Fruit fly (Drosophila melanogaster) whole organism, embryonic: ENCODE data around the gene Dhod.

Experiments used
- Antp ChIP-seq: fragments of 200-800 bp; sonication (Bioruptor generic); optimal IDR thresholded peaks from 3 replicates; lab custom pipeline; 2016; ENCODE audit warnings: missing biosample characterization, missing genetic modification characterization
- C15 ChIP-seq: fragments of 200-800 bp; sonication (Bioruptor generic); IDR thresholded peaks from 3 replicates; pipeline ENCODE4 v1.3.6; 2022; ENCODE audit warnings: missing biosample characterization, missing genetic modification characterization
- CG10366 ChIP-seq: fragments of 200-800 bp; sonication (Bioruptor generic); IDR thresholded peaks from 2 replicates; pipeline ENCODE4 v1.3.6; 2022; ENCODE audit warnings: missing biosample characterization, missing genetic modification characterization
- CG11093 ChIP-seq: fragments of 200-800 bp; sonication (Bioruptor generic); IDR thresholded peaks from 3 replicates; pipeline ENCODE4 v1.3.6; 2022; ENCODE audit warnings: missing biosample characterization, missing genetic modification characterization
- CG11723 ChIP-seq: fragments of 200-800 bp; sonication (Bioruptor generic); optimal IDR thresholded peaks from 2 replicates; lab custom pipeline; 2017; ENCODE audit warnings: missing biosample characterization, mild to moderate bottlenecking, missing genetic modification characterization
- CG12071 ChIP-seq: fragments of 200-800 bp; sonication (Bioruptor generic); optimal IDR thresholded peaks from 3 replicates; lab custom pipeline; 2018; ENCODE audit warnings: missing biosample characterization, mild to moderate bottlenecking, missing genetic modification characterization
- CG13894 ChIP-seq: fragments of 200-800 bp; sonication (Bioruptor generic); optimal IDR thresholded peaks from 3 replicates; lab custom pipeline; 2018; ENCODE audit warnings: missing biosample characterization, mild to moderate bottlenecking, missing genetic modification characterization, moderate library complexity
- CG14014 ChIP-seq: fragments of 200-800 bp; sonication (Bioruptor generic); IDR thresholded peaks from 2 replicates; pipeline ENCODE4 v1.3.6; 2022; ENCODE audit warnings: missing biosample characterization, missing genetic modification characterization
- CG15479 ChIP-seq: fragments of 200-800 bp; sonication (Bioruptor generic); optimal IDR thresholded peaks from 3 replicates; lab custom pipeline; 2019; ENCODE audit warnings: missing biosample characterization, mild to moderate bottlenecking, missing genetic modification characterization, moderate library complexity
- CG15601 ChIP-seq: fragments of 200-800 bp; sonication (Bioruptor generic); optimal IDR thresholded peaks from 3 replicates; lab custom pipeline; 2019; ENCODE audit warnings: missing biosample characterization, mild to moderate bottlenecking, missing genetic modification characterization, moderate library complexity
- CG16779 ChIP-seq: fragments of 200-800 bp; sonication (Bioruptor generic); IDR thresholded peaks from 2 replicates; pipeline ENCODE4 v1.3.6; 2022; ENCODE audit warnings: missing biosample characterization, missing genetic modification characterization
- CG16813 ChIP-seq: fragments of 200-800 bp; sonication (Bioruptor generic); IDR thresholded peaks from 3 replicates; pipeline ENCODE4 v1.3.6; 2022; ENCODE audit warnings: missing biosample characterization, missing genetic modification characterization; ENCODE audit not compliant: partially characterized antibody
- CG16863 ChIP-seq: fragments of 200-800 bp; sonication (Bioruptor generic); optimal IDR thresholded peaks from 3 replicates; lab custom pipeline; 2016; ENCODE audit warnings: missing biosample characterization, missing genetic modification characterization
- CG17361 ChIP-seq: fragments of 200-800 bp; sonication (Bioruptor generic); IDR thresholded peaks from 3 replicates; pipeline ENCODE4 v1.3.6; 2022; ENCODE audit warnings: missing biosample characterization, missing genetic modification characterization
- CG18011 ChIP-seq: fragments of 200-800 bp; sonication (Bioruptor generic); optimal IDR thresholded peaks from 2 replicates; lab custom pipeline; 2017; ENCODE audit warnings: missing biosample characterization, missing genetic modification characterization, mild to moderate bottlenecking, moderate library complexity, missing genotype
- CG3838 ChIP-seq: fragments of 200-800 bp; sonication (Bioruptor generic); optimal IDR thresholded peaks from 3 replicates; lab custom pipeline; 2016; ENCODE audit warnings: missing biosample characterization, missing genetic modification characterization
- CG4617 ChIP-seq: fragments of 200-800 bp; sonication (Bioruptor generic); optimal IDR thresholded peaks from 3 replicates; lab custom pipeline; 2016; ENCODE audit warnings: missing biosample characterization, missing genetic modification characterization, borderline replicate concordance
- CG6654 ChIP-seq: fragments of 200-800 bp; sonication (Bioruptor generic); optimal IDR thresholded peaks from 2 replicates; lab custom pipeline; 2017; ENCODE audit warnings: missing biosample characterization, mild to moderate bottlenecking, missing genetic modification characterization
- CG6689 ChIP-seq: fragments of 200-800 bp; sonication (Bioruptor generic); IDR thresholded peaks from 2 replicates; pipeline ENCODE4 v1.3.6; 2022; ENCODE audit warnings: missing biosample characterization, missing genetic modification characterization
- CG7372 ChIP-seq: fragments of 200-800 bp; sonication (Bioruptor generic); IDR thresholded peaks from 2 replicates; pipeline ENCODE4 v1.3.6; 2022; ENCODE audit warnings: missing biosample characterization, missing genetic modification characterization
- CG7928 ChIP-seq: fragments of 200-800 bp; sonication (Bioruptor generic); optimal IDR thresholded peaks from 2 replicates; lab custom pipeline; 2017; ENCODE audit warnings: missing biosample characterization, mild to moderate bottlenecking, missing genetic modification characterization
- CG8478 ChIP-seq: fragments of >200 bp; optimal IDR thresholded peaks from 2 replicates; lab custom pipeline; 2018
- HLH4C ChIP-seq: fragments of 200-800 bp; sonication (Bioruptor generic); IDR thresholded peaks from 3 replicates; pipeline ENCODE4 v1.3.6; 2022; ENCODE audit warnings: missing biosample characterization, missing genetic modification characterization; ENCODE audit not compliant: partially characterized antibody
- Hr3 ChIP-seq: fragments of 200-800 bp; sonication (Bioruptor generic); optimal IDR thresholded peaks from 3 replicates; lab custom pipeline; 2016; ENCODE audit warnings: missing biosample characterization, missing genetic modification characterization
- Hr51 ChIP-seq, 2 experiments: fragments of 200-800 bp; sonication (Bioruptor generic); optimal IDR thresholded peaks; 2 replicates in 1 of 2; 3 replicates in 1 of 2; lab custom pipeline; 2016 to 2018; ENCODE audit warnings: missing biosample characterization in 2 of 2, missing genetic modification characterization in 2 of 2, mild to moderate bottlenecking in 1 of 2, moderate library complexity in 1 of 2
- MBD-R2 ChIP-seq: fragments of 200-800 bp; sonication (Bioruptor generic); IDR thresholded peaks from 2 replicates; pipeline ENCODE4 v1.3.6; 2022; ENCODE audit warnings: missing biosample characterization, missing genetic modification characterization
- Neu2 ChIP-seq: fragments of 200-800 bp; sonication (Bioruptor generic); optimal IDR thresholded peaks from 3 replicates; lab custom pipeline; 2016; ENCODE audit warnings: missing biosample characterization, missing genetic modification characterization, borderline replicate concordance
- Optix ChIP-seq: fragments of 200-800 bp; sonication (Bioruptor generic); IDR thresholded peaks from 3 replicates; pipeline ENCODE4 v1.3.6; 2022; ENCODE audit warnings: missing biosample characterization, missing genetic modification characterization
- Rfx ChIP-seq: fragments of 200-800 bp; sonication (Bioruptor generic); IDR thresholded peaks from 2 replicates; pipeline ENCODE4 v1.3.6; 2022; ENCODE audit warnings: missing biosample characterization, missing genetic modification characterization
- Usf ChIP-seq: fragments of 200-800 bp; sonication (Bioruptor generic); optimal IDR thresholded peaks from 2 replicates; lab custom pipeline; 2017; ENCODE audit warnings: missing genotype, missing biosample characterization, missing genetic modification characterization
- ap ChIP-seq: fragments of 200-800 bp; sonication (Bioruptor generic); IDR thresholded peaks from 2 replicates; pipeline ENCODE4 v1.3.6; 2022; ENCODE audit warnings: missing biosample characterization, missing genetic modification characterization
- ato ChIP-seq: fragments of 200-800 bp; sonication (Bioruptor generic); IDR thresholded peaks from 2 replicates; pipeline ENCODE4 v1.3.6; 2022; ENCODE audit warnings: missing biosample characterization, missing genetic modification characterization; ENCODE audit not compliant: partially characterized antibody
- bab2 ChIP-seq: fragments of 200-800 bp; sonication (Bioruptor generic); optimal IDR thresholded peaks from 2 replicates; lab custom pipeline; 2016; ENCODE audit warnings: missing biosample characterization, missing genetic modification characterization
- br ChIP-seq: fragments of >200 bp; optimal IDR thresholded peaks from 2 replicates; lab custom pipeline; 2017
- chm ChIP-seq: fragments of 200-800 bp; sonication (Bioruptor generic); IDR thresholded peaks from 2 replicates; pipeline ENCODE4 v1.3.6; 2022; ENCODE audit warnings: missing biosample characterization, missing genetic modification characterization
- eve ChIP-seq, 2 experiments: fragments of >200 bp; optimal IDR thresholded peaks; 2 replicates each; lab custom pipeline; 2017; ENCODE audit warnings: missing biosample characterization in 2 of 2, missing genetic modification characterization in 2 of 2
- fd96Cb ChIP-seq: fragments of 200-800 bp; sonication (Bioruptor generic); optimal IDR thresholded peaks from 2 replicates; lab custom pipeline; 2018; ENCODE audit warnings: missing biosample characterization, mild to moderate bottlenecking, missing genetic modification characterization, moderate library complexity
- ken ChIP-seq: fragments of 200-800 bp; sonication (Bioruptor generic); IDR thresholded peaks from 3 replicates; pipeline ENCODE4 v1.3.6; 2022; ENCODE audit warnings: missing biosample characterization, missing genetic modification characterization
- klu ChIP-seq: fragments of 200-800 bp; sonication (Bioruptor generic); IDR thresholded peaks from 2 replicates; pipeline ENCODE4 v1.3.6; 2022; ENCODE audit warnings: missing biosample characterization, missing genetic modification characterization
- lbe ChIP-seq: fragments of 200-800 bp; sonication (Bioruptor generic); optimal IDR thresholded peaks from 2 replicates; lab custom pipeline; 2016; ENCODE audit warnings: missing biosample characterization, mild to moderate bottlenecking, missing genetic modification characterization
- peb ChIP-seq: fragments of 200-800 bp; sonication (Bioruptor generic); IDR thresholded peaks from 2 replicates; pipeline ENCODE4 v1.3.6; 2022; ENCODE audit warnings: missing biosample characterization, missing genetic modification characterization
- pita ChIP-seq: fragments of 200-800 bp; sonication (Bioruptor generic); optimal IDR thresholded peaks from 2 replicates; lab custom pipeline; 2017; ENCODE audit warnings: missing biosample characterization, mild to moderate bottlenecking, missing genetic modification characterization
- run ChIP-seq: fragments of 200-800 bp; sonication (Bioruptor generic); optimal IDR thresholded peaks from 3 replicates; lab custom pipeline; 2018; ENCODE audit warnings: missing biosample characterization, mild to moderate bottlenecking, missing genetic modification characterization
- schlank ChIP-seq: fragments of 200-800 bp; sonication (Bioruptor generic); optimal IDR thresholded peaks from 2 replicates; lab custom pipeline; 2018; ENCODE audit warnings: missing biosample characterization, mild to moderate bottlenecking, missing genetic modification characterization
- slbo ChIP-seq: fragments of 200-800 bp; sonication (Bioruptor generic); IDR thresholded peaks from 2 replicates; pipeline ENCODE4 v1.3.6; 2022; ENCODE audit warnings: missing biosample characterization, missing genetic modification characterization
- sob ChIP-seq: fragments of 200-800 bp; sonication (Bioruptor generic); IDR thresholded peaks from 2 replicates; pipeline ENCODE4 v1.3.6; 2022; ENCODE audit warnings: missing biosample characterization, missing genetic modification characterization
- tap ChIP-seq: fragments of 200-800 bp; optimal IDR thresholded peaks from 3 replicates; lab custom pipeline; 2019; ENCODE audit warnings: missing biosample characterization, mild to moderate bottlenecking, missing genetic modification characterization, moderate library complexity
- tio ChIP-seq: fragments of 200-800 bp; sonication (Bioruptor generic); optimal IDR thresholded peaks from 2 replicates; lab custom pipeline; 2017; ENCODE audit warnings: missing biosample characterization, missing genetic modification characterization, inconsistent platforms
- usp ChIP-seq: fragments of >200 bp; optimal IDR thresholded peaks from 2 replicates; lab custom pipeline; 2017; ENCODE audit warnings: missing biosample characterization, missing genetic modification characterization
- vfl ChIP-seq: fragments of 200-800 bp; sonication (Bioruptor generic); optimal IDR thresholded peaks from 2 replicates; lab custom pipeline; 2016; ENCODE audit warnings: missing biosample characterization, missing genetic modification characterization
- z ChIP-seq: fragments of 200-800 bp; sonication (Bioruptor generic); IDR thresholded peaks from 3 replicates; pipeline ENCODE4 v1.3.6; 2022; ENCODE audit warnings: missing biosample characterization, missing genetic modification characterization

Gene Dhod

DNA sequence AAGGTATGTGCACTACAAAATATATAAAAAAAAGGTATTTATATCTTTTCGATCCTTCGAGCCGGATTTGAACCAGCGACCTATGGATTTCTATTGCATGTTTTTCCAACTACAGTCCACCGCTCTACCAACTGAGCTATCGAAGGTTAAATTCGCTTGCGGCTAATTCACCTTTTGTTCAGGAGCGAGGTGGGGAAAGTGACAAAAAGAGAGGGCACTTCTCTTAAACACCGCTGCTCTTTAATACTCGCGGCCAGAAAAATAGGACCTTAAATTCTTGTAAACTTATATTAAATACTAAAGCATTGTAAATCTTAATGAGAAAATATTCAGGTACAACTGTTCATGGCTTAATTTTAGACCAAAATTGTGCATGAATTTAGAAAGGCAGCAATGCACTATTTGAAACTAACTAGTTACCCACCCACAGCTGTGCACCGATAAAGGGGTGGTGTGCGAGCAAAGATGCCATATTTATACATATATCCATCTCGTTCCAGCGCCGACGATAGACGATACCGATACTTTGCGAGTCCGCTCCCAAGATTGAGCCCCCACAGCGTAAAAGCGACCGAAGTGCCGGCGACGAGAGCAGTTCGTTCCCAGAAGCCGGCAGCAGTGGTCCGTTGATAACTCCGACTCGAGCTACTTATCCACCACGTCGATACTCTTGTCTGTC lies 16.5 kb upstream of the Dhod start (continued):
- peak; percentile 92 for TF ChIP-seq CG4617 (GFP tag; lab: Kevin White, UChicago)
- peak; percentile 96 for TF ChIP-seq schlank
- peak; percentile 98 for TF ChIP-seq CG13894 (tag; lab: Kevin White, UChicago)
- TF ChIP-seq tio (GFP tag; lab: Kevin White, UChicago): peak; percentile 95
- peak; percentile 97 to 98 for TF ChIP-seq Hr51 (GFP tag; optimal IDR thresholded peaks at IDR 0.05; lab: Kevin White, UChicago)
- TF ChIP-seq CG12071: peak; percentile 99
- peak; percentile 94 for TF ChIP-seq vfl (GFP tag; lab: Kevin White, UChicago)
- peak; percentile 98 for TF ChIP-seq CG16863
- TF ChIP-seq Hr3 (GFP tag; lab: Kevin White, UChicago): peak; percentile 96
- TF ChIP-seq tap (tag; lab: Kevin White, UChicago): peak; percentile 98
- peak; percentile 96 for TF ChIP-seq CG16779 (GFP tag; lab: Robert Waterston, UW)
- peak; percentile 97 for TF ChIP-seq run
- TF ChIP-seq eve (GFP tag; optimal IDR thresholded peaks at IDR 0.05; lab: Kevin White, UChicago): no peak
- TF ChIP-seq CG17361 (GFP tag; lab: Robert Waterston, UW): peak; percentile 93
- peak; percentile 95 for TF ChIP-seq CG11723
- peak; percentile 97 for TF ChIP-seq Rfx
- peak; percentile 91 for TF ChIP-seq peb (GFP tag; lab: Robert Waterston, UW)
- peak; percentile 55 for TF ChIP-seq CG15479 (GFP tag; lab: Kevin White, UChicago)
- peak; percentile 95 for TF ChIP-seq Optix (GFP tag; lab: Robert Waterston, UW)
- TF ChIP-seq bab2 (GFP tag; lab: Kevin White, UChicago): peak; percentile 97
- peak; percentile 92 for TF ChIP-seq MBD-R2
- peak; percentile 96 for TF ChIP-seq Usf (GFP tag; lab: Kevin White, UChicago)
- TF ChIP-seq ken (GFP tag; lab: Robert Waterston, UW): peak; percentile 96
- peak; percentile 90 for TF ChIP-seq CG18011 (GFP tag; lab: Kevin White, UChicago)
- peak; percentile 97 for TF ChIP-seq fd96Cb (tag; lab: Kevin White, UChicago)
- peak; percentile 71 for TF ChIP-seq CG16813 (GFP tag; lab: Robert Waterston, UW)
- no peak for TF ChIP-seq CG8478 (lab: Kevin White, UChicago)
- peak; percentile 97 for TF ChIP-seq sob
- TF ChIP-seq Antp (GFP tag; lab: Kevin White, UChicago): peak; percentile 96
- TF ChIP-seq ap (GFP tag; lab: Robert Waterston, UW): peak; percentile 95
- TF ChIP-seq CG14014 (GFP tag; lab: Robert Waterston, UW): peak; percentile 96
- peak; percentile 84 for TF ChIP-seq klu (GFP tag; lab: Robert Waterston, UW)
- TF ChIP-seq CG15601 (tag; lab: Kevin White, UChicago): peak; percentile 96
- TF ChIP-seq pita (GFP tag; lab: Kevin White, UChicago): no peak
- TF ChIP-seq lbe (GFP tag; lab: Kevin White, UChicago): peak; percentile 97
- TF ChIP-seq ato (GFP tag; lab: Robert Waterston, UW): peak; percentile 80
- TF ChIP-seq br (lab: Kevin White, UChicago): no peak
- TF ChIP-seq C15 (GFP tag; lab: Robert Waterston, UW): peak; percentile 94
- peak; percentile 98 for TF ChIP-seq chm (GFP tag; lab: Robert Waterston, UW)
- TF ChIP-seq CG7372 (GFP tag; lab: Robert Waterston, UW): peak; percentile 91
- TF ChIP-seq CG6689: peak; percentile 97
- TF ChIP-seq Neu2: peak; percentile 83
- TF ChIP-seq CG7928 (GFP tag; lab: Kevin White, UChicago): peak; percentile 81
- no peak for TF ChIP-seq usp
- TF ChIP-seq z (GFP tag; lab: Robert Waterston, UW): peak; percentile 80; the same call in 2 of the 3 replicates
- peak; percentile 90 for TF ChIP-seq CG11093 (GFP tag; lab: Robert Waterston, UW)
- peak; percentile 93 for TF ChIP-seq CG3838
- TF ChIP-seq slbo (GFP tag; lab: Robert Waterston, UW): peak; percentile 96
- peak; percentile 96 for TF ChIP-seq CG10366 (GFP tag; lab: Robert Waterston, UW)
- TF ChIP-seq HLH4C (GFP tag; lab: Robert Waterston, UW): peak; percentile 60; the same call in 2 of the 3 replicates
- peak; percentile 89 for TF ChIP-seq CG6654 (GFP tag; lab: Kevin White, UChicago)
